Worm (Caenorhabditis elegans) whole organism, late embryonic: ENCODE measurements around the gene nsun-5.

Source experiments
- C08G9.2 ChIP-seq: sonication (generic microtip); optimal IDR thresholded peaks from 2 replicates; lab custom pipeline; 2016; ENCODE audit warnings: mild to moderate bottlenecking, missing genetic modification characterization, moderate library complexity, missing compliant biosample characterization
- C38D4.7 ChIP-seq: fragments of 200-800 bp; sonication (Bioruptor generic); optimal IDR thresholded peaks from 2 replicates; lab custom pipeline; 2018; ENCODE audit warnings: mild to moderate bottlenecking, missing genetic modification characterization, moderate library complexity, missing compliant biosample characterization
- F13H6.1 ChIP-seq: sonication (generic microtip); optimal IDR thresholded peaks from 2 replicates; lab custom pipeline; 2016; ENCODE audit warnings: missing genetic modification characterization, missing compliant biosample characterization
- K02D7.2 ChIP-seq: sonication (generic microtip); optimal IDR thresholded peaks from 2 replicates; lab custom pipeline; 2017; ENCODE audit warnings: mild to moderate bottlenecking, missing genetic modification characterization, missing compliant biosample characterization
- K09A11.1 ChIP-seq: sonication (generic microtip); optimal IDR thresholded peaks from 2 replicates; lab custom pipeline; 2017; ENCODE audit warnings: antibody characterized with exemption, mild to moderate bottlenecking, missing genetic modification characterization, missing compliant biosample characterization; ENCODE audit not compliant: insufficient read depth
- T23F11.4 ChIP-seq: fragments of 200-800 bp; sonication (Bioruptor generic); optimal IDR thresholded peaks from 2 replicates; lab custom pipeline; 2018; ENCODE audit warnings: mild to moderate bottlenecking, missing genetic modification characterization, missing compliant biosample characterization
- Y22D7AL.16 ChIP-seq: sonication (generic microtip); optimal IDR thresholded peaks from 2 replicates; lab custom pipeline; 2016; ENCODE audit warnings: missing genetic modification characterization, missing compliant biosample characterization
- ama-1 ChIP-seq: fragments of 150-350 bp; optimal IDR thresholded peaks from 2 replicates; lab custom pipeline; 2014
- ceh-18 ChIP-seq: sonication (generic microtip); optimal IDR thresholded peaks from 2 replicates; lab custom pipeline; 2016; ENCODE audit warnings: missing genetic modification characterization, missing compliant biosample characterization
- ceh-19 ChIP-seq: fragments of 200-800 bp; sonication (Bioruptor generic); optimal IDR thresholded peaks from 2 replicates; lab custom pipeline; 2018; ENCODE audit warnings: mild to moderate bottlenecking, missing genetic modification characterization, missing compliant biosample characterization
- ceh-2 ChIP-seq: sonication (generic microtip); optimal IDR thresholded peaks from 2 replicates; lab custom pipeline; 2016; ENCODE audit warnings: missing genotype, missing genetic modification characterization, missing compliant biosample characterization
- ceh-22 ChIP-seq: sonication (generic microtip); optimal IDR thresholded peaks from 2 replicates; lab custom pipeline; 2017; ENCODE audit warnings: missing biosample characterization, missing genetic modification characterization
- ceh-30 ChIP-seq: fragments of 150-350 bp; optimal IDR thresholded peaks from 2 replicates; lab custom pipeline; 2014; ENCODE audit warnings: missing biosample characterization, missing genetic modification characterization
- ceh-31 ChIP-seq: sonication (generic microtip); optimal IDR thresholded peaks from 2 replicates; lab custom pipeline; 2016; ENCODE audit warnings: missing genetic modification characterization, missing compliant biosample characterization
- ceh-45 ChIP-seq: fragments of 200-800 bp; sonication (Bioruptor generic); IDR thresholded peaks from 2 replicates; pipeline ENCODE4 v1.3.6; 2022; ENCODE audit warnings: missing genetic modification reagents, missing genetic modification characterization, missing compliant biosample characterization
- ceh-48 ChIP-seq: sonication (generic microtip); optimal IDR thresholded peaks from 2 replicates; lab custom pipeline; 2016; ENCODE audit warnings: missing genetic modification characterization, inconsistent platforms, missing compliant biosample characterization
- ceh-6 ChIP-seq: fragments of 200-800 bp; sonication (Bioruptor generic); optimal IDR thresholded peaks from 2 replicates; lab custom pipeline; 2018; ENCODE audit warnings: mild to moderate bottlenecking, missing genetic modification characterization, missing compliant biosample characterization
- che-1 ChIP-seq: sonication (generic microtip); optimal IDR thresholded peaks from 2 replicates; lab custom pipeline; 2016; ENCODE audit warnings: mild to moderate bottlenecking, missing genetic modification characterization, missing compliant biosample characterization
- dve-1 ChIP-seq: sonication (generic microtip); optimal IDR thresholded peaks from 2 replicates; lab custom pipeline; 2017; ENCODE audit warnings: antibody characterized with exemption, mild to moderate bottlenecking, missing genetic modification characterization, missing compliant biosample characterization
- elt-2 ChIP-seq: sonication (generic microtip); optimal IDR thresholded peaks from 2 replicates; lab custom pipeline; 2016; ENCODE audit warnings: missing genetic modification reagents, missing genetic modification characterization, missing compliant biosample characterization
- elt-4 ChIP-seq: sonication (generic microtip); optimal IDR thresholded peaks from 2 replicates; lab custom pipeline; 2016; ENCODE audit warnings: missing genetic modification characterization, missing compliant biosample characterization
- ets-4 ChIP-seq: sonication (generic microtip); optimal IDR thresholded peaks from 2 replicates; lab custom pipeline; 2016; ENCODE audit warnings: missing genetic modification characterization, missing compliant biosample characterization
- eyg-1 ChIP-seq: sonication (generic microtip); optimal IDR thresholded peaks from 2 replicates; lab custom pipeline; 2016; ENCODE audit warnings: missing genotype, missing genetic modification characterization, missing compliant biosample characterization
- fax-1 ChIP-seq: sonication (generic microtip); optimal IDR thresholded peaks from 2 replicates; lab custom pipeline; 2016; ENCODE audit warnings: missing genotype, missing genetic modification characterization, missing compliant biosample characterization
- gmeb-2 ChIP-seq: sonication (generic microtip); optimal IDR thresholded peaks from 2 replicates; lab custom pipeline; 2016; ENCODE audit warnings: missing genetic modification characterization, inconsistent platforms, missing compliant biosample characterization
- hlh-13 ChIP-seq: fragments of 200-800 bp; sonication (Bioruptor generic); optimal IDR thresholded peaks from 2 replicates; lab custom pipeline; 2018; ENCODE audit warnings: mild to moderate bottlenecking, missing genetic modification characterization, missing compliant biosample characterization
- hlh-15 ChIP-seq: sonication (generic microtip); optimal IDR thresholded peaks from 2 replicates; lab custom pipeline; 2016; ENCODE audit warnings: missing genetic modification characterization, missing compliant biosample characterization
- hlh-30 ChIP-seq: sonication (generic microtip); optimal IDR thresholded peaks from 2 replicates; lab custom pipeline; 2017; ENCODE audit warnings: antibody characterized with exemption, missing genetic modification characterization, missing compliant biosample characterization; ENCODE audit not compliant: insufficient read depth
- lim-6 ChIP-seq: sonication (generic microtip); optimal IDR thresholded peaks from 2 replicates; lab custom pipeline; 2016; ENCODE audit warnings: missing genetic modification characterization, missing compliant biosample characterization
- mec-3 ChIP-seq: sonication (generic microtip); optimal IDR thresholded peaks from 2 replicates; lab custom pipeline; 2016; ENCODE audit warnings: borderline replicate concordance, missing genetic modification characterization, missing compliant biosample characterization
- nfya-1 ChIP-seq: sonication (generic microtip); optimal IDR thresholded peaks from 2 replicates; lab custom pipeline; 2017; ENCODE audit warnings: missing genetic modification characterization, mild to moderate bottlenecking, missing compliant biosample characterization, antibody characterized with exemption, moderate library complexity
- nhr-11 ChIP-seq: fragments of 150-350 bp; optimal IDR thresholded peaks from 2 replicates; lab custom pipeline; 2014; ENCODE audit warnings: missing biosample characterization, missing genetic modification characterization
- npax-4 ChIP-seq: sonication (generic microtip); optimal IDR thresholded peaks from 2 replicates; lab custom pipeline; 2016; ENCODE audit warnings: missing genetic modification characterization, missing compliant biosample characterization
- pat-9 ChIP-seq: fragments of 200-800 bp; sonication (Bioruptor generic); optimal IDR thresholded peaks from 2 replicates; lab custom pipeline; 2018; ENCODE audit warnings: mild to moderate bottlenecking, missing genetic modification characterization, moderate library complexity, missing compliant biosample characterization
- pax-1 ChIP-seq: fragments of 150-350 bp; optimal IDR thresholded peaks from 2 replicates; lab custom pipeline; 2014; ENCODE audit warnings: missing biosample characterization, missing genetic modification characterization
- pha-2 ChIP-seq: sonication (generic microtip); optimal IDR thresholded peaks from 2 replicates; lab custom pipeline; 2017; ENCODE audit warnings: mild to moderate bottlenecking, missing genetic modification characterization, missing compliant biosample characterization
- pqm-1 ChIP-seq: sonication (generic microtip); optimal IDR thresholded peaks from 2 replicates; lab custom pipeline; 2016; ENCODE audit warnings: missing genetic modification characterization, missing compliant biosample characterization
- pros-1 ChIP-seq: fragments of 150-350 bp; optimal IDR thresholded peaks from 2 replicates; lab custom pipeline; 2014; ENCODE audit warnings: missing biosample characterization, missing genetic modification reagents, missing genetic modification characterization
- sdc-2 ChIP-seq: sonication (generic microtip); optimal IDR thresholded peaks from 2 replicates; lab custom pipeline; 2016; ENCODE audit warnings: missing genotype, missing genetic modification characterization, missing compliant biosample characterization
- sox-2 ChIP-seq: fragments of 200-800 bp; sonication (Bioruptor generic); IDR thresholded peaks from 2 replicates; pipeline ENCODE4 v1.3.6; 2022; ENCODE audit warnings: missing genetic modification reagents, missing genetic modification characterization, missing compliant biosample characterization
- syd-9 ChIP-seq: sonication (generic microtip); optimal IDR thresholded peaks from 2 replicates; lab custom pipeline; 2016; ENCODE audit warnings: mild to moderate bottlenecking, missing genetic modification characterization, moderate library complexity, missing compliant biosample characterization
- tbx-2 ChIP-seq: sonication (generic microtip); optimal IDR thresholded peaks from 2 replicates; lab custom pipeline; 2016; ENCODE audit warnings: missing genetic modification characterization, missing compliant biosample characterization
- tbx-7 ChIP-seq: sonication (generic microtip); optimal IDR thresholded peaks from 2 replicates; lab custom pipeline; 2016; ENCODE audit warnings: missing genotype, missing genetic modification characterization, missing compliant biosample characterization
- ttx-3 ChIP-seq: sonication (generic microtip); optimal IDR thresholded peaks from 2 replicates; lab custom pipeline; 2016; ENCODE audit warnings: missing genetic modification reagents, missing genetic modification characterization, missing compliant biosample characterization
- unc-3 ChIP-seq, 2 experiments: fragments of 200-800 bp in 1 of 2; sonication (Bioruptor generic) in 1 of 2; sonication (generic microtip) in 1 of 2; conservative IDR thresholded peaks in 1 of 2; optimal IDR thresholded peaks in 1 of 2; 2 replicates each; pipeline versions ENCODE4 v1.3.6 to Lab custom; 2016 to 2022; ENCODE audit warnings: missing compliant biosample characterization in 2 of 2, missing genetic modification characterization in 2 of 2, missing genetic modification reagents in 1 of 2
- unc-55 ChIP-seq: sonication (generic microtip); optimal IDR thresholded peaks from 2 replicates; lab custom pipeline; 2017; ENCODE audit warnings: missing biosample characterization, missing genetic modification reagents, missing genetic modification characterization
- zip-5 ChIP-seq: sonication (generic microtip); optimal IDR thresholded peaks from 2 replicates; lab custom pipeline; 2016; ENCODE audit warnings: missing genetic modification characterization, missing compliant biosample characterization
- ztf-16 ChIP-seq: sonication (generic microtip); optimal IDR thresholded peaks from 2 replicates; lab custom pipeline; 2017; ENCODE audit warnings: missing genetic modification characterization, missing compliant biosample characterization

nsun-5 gene

DNA sequence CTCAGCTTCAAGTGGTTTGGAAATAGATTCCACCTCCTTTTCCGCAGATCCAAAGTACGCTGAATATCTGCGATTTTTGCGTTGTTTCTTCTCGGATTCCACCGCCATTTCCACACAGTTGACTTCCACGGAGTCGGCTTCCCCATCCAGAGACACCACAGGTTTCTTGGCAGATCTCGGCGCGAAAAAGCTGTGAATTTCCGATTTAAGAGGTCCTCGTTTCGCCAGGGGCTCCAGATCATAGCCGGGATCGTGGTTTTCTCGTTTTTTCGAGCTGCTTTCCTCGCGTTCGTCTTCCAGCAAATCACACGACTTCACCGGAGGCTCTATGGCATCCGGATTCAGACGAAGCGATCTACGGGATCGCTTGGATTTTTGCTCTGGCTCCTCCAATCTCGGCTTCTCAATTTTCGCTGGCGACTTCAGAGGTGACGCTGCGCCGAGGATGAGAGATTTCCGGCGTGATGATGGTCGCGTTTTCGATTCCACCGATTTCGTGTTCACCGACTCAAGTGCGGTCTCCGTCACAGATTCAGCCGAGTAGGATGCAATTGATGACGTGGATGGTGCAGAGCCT lies 39.2 kb downstream of the nsun-5 start (continued):
- TF ChIP-seq dve-1 (tag; lab: Kevin White, UChicago) (no peak), unc-3 (GFP tag; conservative IDR thresholded peaks at IDR 0.05; lab: Robert Waterston, UW) (no peak), unc-3 (tag; optimal IDR thresholded peaks at IDR 0.05; lab: Kevin White, UChicago) (no peak), ceh-19 (no peak), zip-5 (tag; lab: Kevin White, UChicago) (no peak), hlh-15 (tag; lab: Kevin White, UChicago) (no peak), ets-4 (tag; lab: Kevin White, UChicago) (no peak), ceh-18 (tag; lab: Kevin White, UChicago) (no peak), ceh-22 (tag; lab: Kevin White, UChicago) (no peak), K09A11.1 (tag; lab: Kevin White, UChicago) (no peak), T23F11.4 (GFP tag; lab: Kevin White, UChicago) (no peak), pqm-1 (tag; lab: Kevin White, UChicago) (no peak), npax-4 (tag; lab: Kevin White, UChicago) (no peak), nhr-11 (tag; lab: Kevin White, UChicago) (no peak), C38D4.7 (GFP tag; lab: Kevin White, UChicago) (no peak), hlh-13 (no peak), che-1 (no peak), gmeb-2 (tag; lab: Kevin White, UChicago) (no peak), syd-9 (tag; lab: Kevin White, UChicago) (no peak), Y22D7AL.16 (tag; lab: Kevin White, UChicago) (no peak), sdc-2 (no peak), F13H6.1 (tag; lab: Kevin White, UChicago) (peak; percentile 48), fax-1 (tag; lab: Kevin White, UChicago) (peak; percentile 8), ceh-30 (tag; lab: Kevin White, UChicago) (no peak), tbx-2 (tag; lab: Kevin White, UChicago) (peak; percentile 36), C08G9.2 (tag; lab: Kevin White, UChicago) (peak; percentile 60), ttx-3 (tag; lab: Kevin White, UChicago) (no peak), lim-6 (tag; lab: Kevin White, UChicago) (no peak), ceh-6 (no peak), elt-2 (tag; lab: Kevin White, UChicago) (no peak), ceh-45 (no peak), ama-1 (no peak), mec-3 (no peak), ztf-16 (tag; lab: Kevin White, UChicago) (no peak), K02D7.2 (tag; lab: Kevin White, UChicago) (no peak)

DNA sequence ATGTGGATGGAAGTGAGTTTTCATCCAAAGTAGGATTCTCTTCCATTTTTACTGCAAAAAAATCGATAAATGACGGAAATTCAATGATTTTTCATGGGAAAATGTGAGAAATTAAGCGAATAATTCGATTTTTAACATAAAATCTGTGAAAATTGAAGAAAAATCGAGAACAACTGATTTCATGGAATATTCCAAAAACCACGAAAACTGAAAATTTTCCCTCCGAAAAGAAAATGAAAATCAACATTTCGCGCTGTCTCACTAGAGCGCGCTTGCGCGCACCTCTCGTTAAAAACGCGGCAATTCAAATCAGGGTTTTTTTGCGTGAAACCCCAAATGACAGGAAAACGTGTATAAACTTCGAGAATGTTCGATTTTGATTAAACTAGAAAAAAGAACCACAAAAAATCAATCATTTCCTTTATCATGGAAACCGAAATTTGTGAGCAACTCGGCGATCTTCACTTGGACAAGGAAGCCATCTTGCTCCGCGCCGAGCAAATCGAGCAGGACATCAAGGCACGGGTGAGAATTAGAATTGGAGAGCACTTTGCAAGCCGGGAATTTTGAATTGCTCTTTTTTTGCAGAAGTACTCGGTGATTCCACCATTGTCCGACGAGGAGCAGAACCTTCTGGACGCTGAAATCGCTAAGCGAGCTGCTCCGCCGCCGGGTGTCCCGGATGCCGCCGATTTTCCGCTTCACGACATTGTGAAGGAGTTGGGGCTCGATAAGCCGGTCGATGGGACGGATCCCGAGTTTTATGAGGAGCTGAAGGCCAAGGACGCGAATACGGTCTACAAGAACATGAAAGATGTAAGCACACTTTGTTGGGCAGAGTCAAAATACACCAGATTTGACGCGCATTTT lies 41.2 kb downstream of the nsun-5 start, which contains the start of the genes Y53F4B.9 and Y53F4B.11:
Gene Y53F4B.9 (minus strand): TSS at position 51 of the 870 bp plus-strand sequence.
Gene Y53F4B.11 (plus strand): TSS at position 383 of the 870 bp plus-strand sequence.
- TF ChIP-seq nfya-1 (tag; lab: Kevin White, UChicago) (peak; percentile 71), ceh-22 (tag; lab: Kevin White, UChicago) (no peak), K02D7.2 (tag; lab: Kevin White, UChicago) (no peak), C08G9.2 (tag; lab: Kevin White, UChicago) (peak; percentile 37), ets-4 (tag; lab: Kevin White, UChicago) (peak; percentile 30), pha-2 (tag; lab: Kevin White, UChicago) (no peak), pros-1 (tag; lab: Kevin White, UChicago) (peak; percentile 6), dve-1 (tag; lab: Kevin White, UChicago) (no peak), ceh-45 (no peak), sox-2 (no peak), ceh-18 (tag; lab: Kevin White, UChicago) (peak; percentile 29), tbx-2 (tag; lab: Kevin White, UChicago) (peak; percentile 39), ceh-31 (tag; lab: Kevin White, UChicago) (peak; percentile 55), ceh-2 (tag; lab: Kevin White, UChicago) (no peak), hlh-30 (tag; lab: Kevin White, UChicago) (no peak), ceh-48 (tag; lab: Kevin White, UChicago) (peak; percentile 1), fax-1 (tag; lab: Kevin White, UChicago) (no peak), eyg-1 (no peak), pax-1 (no peak), elt-4 (tag; lab: Kevin White, UChicago) (no peak), F13H6.1 (tag; lab: Kevin White, UChicago) (no peak), mec-3 (no peak), tbx-7 (tag; lab: Kevin White, UChicago) (no peak), unc-55 (peak; percentile 15), pat-9 (peak; percentile 23), hlh-13 (no peak)
